Fruit fly (Drosophila melanogaster) S2 (cell line): ENCODE data around the gene trh.

ENCODE experiments used
- CG8478 ChIP-seq: fragments of >200 bp; optimal IDR thresholded peaks from 2 replicates; lab custom pipeline; 2018
- CTCF ChIP-seq, 2 experiments: fragments of >200 bp; optimal IDR thresholded peaks; 2 replicates each; lab custom pipeline; 2018

DNA sequence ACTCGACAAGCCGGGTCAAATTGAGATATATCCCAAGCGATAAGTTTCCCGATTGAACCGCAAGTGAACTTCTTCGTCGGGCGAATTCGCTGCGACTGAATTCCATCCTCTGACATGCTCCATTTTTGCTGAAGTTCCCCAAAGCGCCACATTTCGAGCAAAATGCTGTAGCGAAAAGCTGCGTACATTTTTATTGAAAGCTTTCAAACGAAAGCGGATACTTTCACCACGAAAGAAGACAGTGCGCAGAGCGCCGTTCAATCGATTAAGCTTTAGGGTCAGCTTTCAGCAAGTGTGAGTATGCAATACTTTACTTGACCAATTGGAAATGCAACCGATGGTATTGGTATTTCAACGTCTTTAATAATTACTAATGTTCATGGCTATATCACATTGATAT is 49.6 kb downstream of the trh start, which contains the start of gene mthl10:
- no peak for TF ChIP-seq CG8478 (lab: Kevin White, UChicago)
- TF ChIP-seq CTCF (optimal IDR thresholded peaks at IDR 0.05; lab: Kevin White, UChicago) = peak; percentile 31 to 51
